Worm (Caenorhabditis elegans) whole organism, midembryonic: ENCODE results near the gene F54D5.7.
"Not testable (repeated sequence)": the region's sequence is repeated elsewhere in the genome, so short reads cannot be mapped to it uniquely, and the experiment has no call there.

Experiments
- T22C8.4 ChIP-seq: fragments of 200-800 bp; sonication (Bioruptor generic); IDR thresholded peaks from 2 replicates; pipeline ENCODE4 v1.3.6; 2022; ENCODE audit warnings: missing genetic modification characterization, missing compliant biosample characterization
- cog-1 ChIP-seq: sonication (generic microtip); optimal IDR thresholded peaks from 2 replicates; lab custom pipeline; 2016; ENCODE audit warnings: missing genetic modification characterization, missing compliant biosample characterization
- flt-1 ChIP-seq: fragments of 200-800 bp; sonication (Bioruptor generic); IDR thresholded peaks from 2 replicates; pipeline ENCODE4 v1.3.6; 2022; ENCODE audit warnings: missing genetic modification characterization, missing compliant biosample characterization
- klf-2 ChIP-seq: fragments of 200-800 bp; sonication (Bioruptor generic); conservative IDR thresholded peaks from 2 replicates; pipeline ENCODE4 v1.3.6; 2022; ENCODE audit warnings: missing genetic modification reagents, missing genetic modification characterization, missing compliant biosample characterization
- med-1 ChIP-seq: sonication (generic microtip); optimal IDR thresholded peaks from 2 replicates; lab custom pipeline; 2017; ENCODE audit warnings: missing genetic modification characterization, mild to moderate bottlenecking, missing compliant biosample characterization, antibody characterized with exemption, missing genetic modification reagents; ENCODE audit not compliant: insufficient read depth
- ref-1 ChIP-seq: fragments of 200-800 bp; sonication (Bioruptor generic); conservative IDR thresholded peaks from 2 replicates; pipeline ENCODE4 v1.3.6; 2022; ENCODE audit warnings: missing genetic modification reagents, missing genetic modification characterization, missing compliant biosample characterization
- tab-1 ChIP-seq: fragments of 200-800 bp; sonication (Bioruptor generic); IDR thresholded peaks from 2 replicates; pipeline ENCODE4 v1.3.6; 2022; ENCODE audit warnings: missing genetic modification characterization, missing compliant biosample characterization
- ztf-23 ChIP-seq: fragments of 200-800 bp; sonication (Bioruptor generic); IDR thresholded peaks from 2 replicates; pipeline ENCODE4 v1.3.6; 2022; ENCODE audit warnings: missing genetic modification reagents, missing genetic modification characterization, missing compliant biosample characterization
- ztf-29 ChIP-seq: fragments of 200-800 bp; sonication (Bioruptor generic); IDR thresholded peaks from 2 replicates; pipeline ENCODE4 v1.3.6; 2022; ENCODE audit warnings: missing genetic modification reagents, missing genetic modification characterization, missing compliant biosample characterization

Gene F54D5.7

DNA sequence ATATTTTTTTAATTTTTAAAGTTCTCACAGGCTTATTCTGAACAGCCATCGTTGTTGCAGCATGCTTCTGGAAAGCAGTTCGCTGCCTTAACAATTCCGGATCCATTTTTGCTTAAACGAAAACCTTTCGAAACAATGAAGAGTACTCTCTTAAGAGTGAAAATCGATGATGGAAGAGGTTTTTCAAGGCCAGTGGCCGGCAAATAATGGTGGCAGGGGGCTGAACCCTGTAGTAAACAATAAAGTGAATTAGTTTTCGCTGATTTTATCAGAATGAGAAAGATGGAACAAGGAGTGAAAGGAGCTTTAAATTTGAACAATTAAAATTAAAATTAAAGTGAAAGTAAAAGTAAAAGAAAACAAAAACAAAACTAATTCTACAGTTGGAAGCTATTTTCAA lies 4.9 kb upstream of the F54D5.7 start, which contains the start of gene gtf-2E2:
Gene gtf-2E2, minus strand, starts transcription at position 111 of the 400 bp plus-strand sequence.
- TF ChIP-seq ref-1 (GFP tag; lab: Robert Waterston, UW) (no peak), T22C8.4 (peak; percentile 62), ztf-23 (GFP tag; lab: Robert Waterston, UW) (no peak)

DNA sequence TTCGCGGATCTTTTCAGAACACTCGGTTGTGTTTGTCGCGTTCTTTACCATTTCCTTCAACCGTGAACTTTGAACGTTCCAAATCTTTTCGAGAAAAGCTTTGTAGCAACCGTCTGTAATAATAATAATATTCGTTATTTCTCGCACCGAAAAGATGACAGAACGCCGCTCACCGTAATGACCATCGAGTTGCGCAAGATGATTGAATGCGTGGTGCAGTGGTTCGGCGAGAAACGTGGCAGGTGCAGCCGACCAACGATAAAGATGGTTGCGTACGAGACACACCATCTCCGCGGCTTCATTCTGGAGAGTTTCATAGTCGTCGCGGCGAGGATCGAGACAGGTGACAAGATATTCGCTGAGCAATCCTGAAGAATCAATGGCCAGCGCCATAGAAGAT lies 4.4 kb upstream of the F54D5.7 start:
- TF ChIP-seq cog-1 (tag; lab: Kevin White, UChicago) (no peak), flt-1 (GFP tag; lab: Robert Waterston, UW) (no peak), tab-1 (GFP tag; lab: Robert Waterston, UW) (no peak), med-1 (GFP tag; lab: Kevin White, UChicago) (no peak), T22C8.4 (no peak), ref-1 (GFP tag; lab: Robert Waterston, UW) (no peak), klf-2 (GFP tag; lab: Robert Waterston, UW) (no peak), ztf-29 (GFP tag; lab: Robert Waterston, UW) (no peak), ztf-23 (GFP tag; lab: Robert Waterston, UW) (no peak)

- no peak for TF ChIP-seq ztf-23 (GFP tag; lab: Robert Waterston, UW)
- no peak for TF ChIP-seq cog-1 (tag; lab: Kevin White, UChicago)
- no peak for TF ChIP-seq T22C8.4
- no peak for TF ChIP-seq klf-2 (GFP tag; lab: Robert Waterston, UW)
- no peak for TF ChIP-seq ztf-29 (GFP tag; lab: Robert Waterston, UW)
- no peak for TF ChIP-seq ref-1 (GFP tag; lab: Robert Waterston, UW)
- TF ChIP-seq med-1 (GFP tag; lab: Kevin White, UChicago) = no peak
- TF ChIP-seq tab-1 (GFP tag; lab: Robert Waterston, UW) = no peak
- no peak for TF ChIP-seq flt-1 (GFP tag; lab: Robert Waterston, UW)
These were observed 2.6 kb upstream of the F54D5.7 start, which contains the start of gene F54D5.9 for ce11 chrII:11544714-11545113. Gene F54D5.9 (minus strand): TSS chrII:11544828.

DNA sequence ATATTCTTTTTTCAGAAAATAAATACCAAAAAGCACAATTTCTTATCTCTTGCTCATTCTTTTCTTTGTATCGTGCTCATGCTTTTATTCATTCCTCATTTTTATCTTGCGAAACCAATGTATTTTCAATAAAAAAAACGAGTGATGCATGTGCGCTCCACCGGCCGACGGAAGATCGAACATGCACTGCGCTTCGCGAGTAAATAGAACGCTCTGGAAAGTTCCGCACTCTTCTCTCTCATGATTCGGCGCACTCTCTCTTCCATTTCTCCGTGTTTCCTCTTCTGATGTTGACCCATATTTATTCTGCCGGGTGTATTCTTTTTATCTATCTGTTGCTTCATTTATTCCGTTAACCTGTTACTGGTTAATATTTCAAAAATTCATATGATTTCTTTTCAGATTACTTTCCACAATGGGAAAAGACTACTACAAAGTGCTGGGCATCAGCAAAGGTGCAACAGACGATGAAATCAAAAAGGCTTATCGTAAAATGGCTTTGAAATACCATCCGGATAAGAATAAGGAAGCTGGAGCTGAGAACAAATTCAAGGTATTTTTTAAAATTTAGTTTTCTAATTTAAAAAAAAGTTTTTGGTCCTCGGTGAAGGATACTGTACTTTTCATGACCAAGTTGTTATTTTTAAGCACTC lies 1.9 kb upstream of the F54D5.7 start, which contains the start of gene dnj-13:
Gene dnj-13, plus strand, starts transcription at position 403 of the 653 bp plus-strand sequence.
- TF ChIP-seq ztf-23 (GFP tag; lab: Robert Waterston, UW) = peak; percentile 76
- no peak for TF ChIP-seq med-1 (GFP tag; lab: Kevin White, UChicago)
- TF ChIP-seq T22C8.4 = peak; percentile 49; the same call in 1 of the 2 replicates
- no peak for TF ChIP-seq ztf-29 (GFP tag; lab: Robert Waterston, UW)
- peak; percentile 88 for TF ChIP-seq cog-1 (tag; lab: Kevin White, UChicago)
- TF ChIP-seq flt-1 (GFP tag; lab: Robert Waterston, UW) = peak; percentile 87
- peak; percentile 49; the same call in 1 of the 2 replicates for TF ChIP-seq tab-1 (GFP tag; lab: Robert Waterston, UW)
- no peak for TF ChIP-seq ref-1 (GFP tag; lab: Robert Waterston, UW)
- no peak for TF ChIP-seq klf-2 (GFP tag; lab: Robert Waterston, UW)

ce11 chrII:11545952-11546325 lies 1.4 kb upstream of the F54D5.7 start:
- TF ChIP-seq med-1 (GFP tag; lab: Kevin White, UChicago) = no peak
- TF ChIP-seq tab-1 (GFP tag; lab: Robert Waterston, UW) = no peak
- no peak for TF ChIP-seq cog-1 (tag; lab: Kevin White, UChicago)
- TF ChIP-seq ref-1 (GFP tag; lab: Robert Waterston, UW) = no peak
- no peak for TF ChIP-seq ztf-23 (GFP tag; lab: Robert Waterston, UW)
- TF ChIP-seq flt-1 (GFP tag; lab: Robert Waterston, UW) = no peak
- TF ChIP-seq ztf-29 (GFP tag; lab: Robert Waterston, UW) = no peak
- no peak for TF ChIP-seq T22C8.4
- no peak for TF ChIP-seq klf-2 (GFP tag; lab: Robert Waterston, UW)

- TF ChIP-seq klf-2 (GFP tag; lab: Robert Waterston, UW); tab-1 (GFP tag; lab: Robert Waterston, UW); med-1 (GFP tag; lab: Kevin White, UChicago): not testable (repeated sequence)
These were observed 4.7 kb downstream of the F54D5.7 start, which contains the start of gene dhgd-1 for ce11 chrII:11551981-11552380. Gene dhgd-1 (minus strand): TSS chrII:11552081.

DNA sequence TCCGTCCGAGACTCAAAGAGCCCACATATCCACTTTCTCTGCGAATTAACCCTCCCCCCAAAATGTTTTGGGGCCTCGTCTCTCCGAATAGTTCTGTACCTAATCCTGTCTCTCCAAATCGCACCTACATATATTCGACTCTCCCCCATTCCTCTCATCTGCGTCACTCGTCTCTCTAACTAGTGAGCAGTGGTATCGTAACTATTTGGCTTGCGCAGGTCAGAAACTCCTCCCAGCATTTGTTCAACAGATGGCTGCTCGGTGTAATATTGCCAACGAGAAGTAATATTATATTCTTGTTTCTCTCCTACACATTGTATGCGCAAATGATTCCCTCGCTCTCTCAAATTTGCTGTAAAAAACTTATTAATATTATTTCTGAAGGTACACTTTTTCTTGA lies 8.3 kb downstream of the F54D5.7 start, which contains the start of gene F54D5.24:
Gene F54D5.24, plus strand, starts transcription at position 316 of the 400 bp plus-strand sequence.
- TF ChIP-seq ztf-29 (GFP tag; lab: Robert Waterston, UW) (peak; percentile 25; the same call in 1 of the 2 replicates), med-1 (GFP tag; lab: Kevin White, UChicago) (no peak), flt-1 (GFP tag; lab: Robert Waterston, UW) (no peak)

- TF ChIP-seq flt-1 (GFP tag; lab: Robert Waterston, UW) (no peak), klf-2 (GFP tag; lab: Robert Waterston, UW) (no peak), T22C8.4 (no peak), tab-1 (GFP tag; lab: Robert Waterston, UW) (no peak), ztf-29 (GFP tag; lab: Robert Waterston, UW) (no peak), med-1 (GFP tag; lab: Kevin White, UChicago) (no peak), ztf-23 (GFP tag; lab: Robert Waterston, UW) (no peak), ref-1 (GFP tag; lab: Robert Waterston, UW) (no peak)
These were observed 9.0 kb downstream of the F54D5.7 start, which contains the start of gene F54D5.17 for ce11 chrII:11556338-11556737. Gene F54D5.17 (plus strand): TSS chrII:11556638.

- no peak for TF ChIP-seq med-1 (GFP tag; lab: Kevin White, UChicago)
- no peak for TF ChIP-seq ztf-29 (GFP tag; lab: Robert Waterston, UW)
- TF ChIP-seq tab-1 (GFP tag; lab: Robert Waterston, UW) = no peak
- no peak for TF ChIP-seq cog-1 (tag; lab: Kevin White, UChicago)
- TF ChIP-seq ztf-23 (GFP tag; lab: Robert Waterston, UW) = no peak
- TF ChIP-seq T22C8.4 = no peak
- no peak for TF ChIP-seq flt-1 (GFP tag; lab: Robert Waterston, UW)
- no peak for TF ChIP-seq ref-1 (GFP tag; lab: Robert Waterston, UW)
These were observed 16.8 kb downstream of the F54D5.7 start, which contains the start of gene F54D5.15 for ce11 chrII:11564127-11564526. Gene F54D5.15 (minus strand): TSS chrII:11564227.
